Fruit fly (Drosophila melanogaster) whole organism, embryonic: ENCODE data around the gene D12.

Experiments used
- CG11093 ChIP-seq: fragments of 200-800 bp; sonication (Bioruptor generic); IDR thresholded peaks from 3 replicates; pipeline ENCODE4 v1.3.6; 2022; ENCODE audit warnings: missing biosample characterization, missing genetic modification characterization
- CG11504 ChIP-seq: fragments of 200-800 bp; sonication (Bioruptor generic); optimal IDR thresholded peaks from 3 replicates; lab custom pipeline; 2019; ENCODE audit warnings: missing biosample characterization, mild to moderate bottlenecking, missing genetic modification characterization, moderate library complexity
- CG12659 ChIP-seq: fragments of 200-800 bp; sonication (Bioruptor generic); optimal IDR thresholded peaks from 3 replicates; lab custom pipeline; 2017; ENCODE audit warnings: mild to moderate bottlenecking, missing biosample characterization, missing genetic modification reagents, missing genetic modification characterization
- CG13894 ChIP-seq: fragments of 200-800 bp; sonication (Bioruptor generic); optimal IDR thresholded peaks from 3 replicates; lab custom pipeline; 2018; ENCODE audit warnings: missing biosample characterization, mild to moderate bottlenecking, missing genetic modification characterization, moderate library complexity
- CG15479 ChIP-seq: fragments of 200-800 bp; sonication (Bioruptor generic); optimal IDR thresholded peaks from 3 replicates; lab custom pipeline; 2019; ENCODE audit warnings: missing biosample characterization, mild to moderate bottlenecking, missing genetic modification characterization, moderate library complexity
- CG1603 ChIP-seq: fragments of 200-800 bp; sonication (Bioruptor generic); optimal IDR thresholded peaks from 2 replicates; lab custom pipeline; 2019; ENCODE audit warnings: missing biosample characterization, mild to moderate bottlenecking, missing genetic modification characterization, moderate library complexity
- CG1647 ChIP-seq: fragments of 200-800 bp; sonication (Bioruptor generic); optimal IDR thresholded peaks from 3 replicates; lab custom pipeline; 2016; ENCODE audit warnings: missing biosample characterization, missing genetic modification characterization
- CG1792 ChIP-seq: fragments of 200-800 bp; sonication (Bioruptor generic); optimal IDR thresholded peaks from 2 replicates; lab custom pipeline; 2016; ENCODE audit warnings: missing biosample characterization, missing genetic modification characterization
- CG18764 ChIP-seq: fragments of 200-800 bp; sonication (Bioruptor generic); optimal IDR thresholded peaks from 3 replicates; lab custom pipeline; 2016; ENCODE audit warnings: missing biosample characterization, missing genetic modification characterization
- CG32767 ChIP-seq: fragments of 200-800 bp; sonication (Bioruptor generic); IDR thresholded peaks from 2 replicates; pipeline ENCODE4 v1.3.6; 2022; ENCODE audit warnings: missing biosample characterization, missing genetic modification characterization
- CG3281 ChIP-seq: fragments of 200-800 bp; sonication (Bioruptor generic); optimal IDR thresholded peaks from 3 replicates; lab custom pipeline; 2017; ENCODE audit warnings: missing biosample characterization, mild to moderate bottlenecking, missing genetic modification characterization
- CG6689 ChIP-seq: fragments of 200-800 bp; sonication (Bioruptor generic); IDR thresholded peaks from 2 replicates; pipeline ENCODE4 v1.3.6; 2022; ENCODE audit warnings: missing biosample characterization, missing genetic modification characterization
- CG7987 ChIP-seq: fragments of 200-800 bp; sonication (Bioruptor generic); optimal IDR thresholded peaks from 2 replicates; lab custom pipeline; 2018; ENCODE audit warnings: missing biosample characterization, mild to moderate bottlenecking, missing genetic modification characterization, moderate library complexity
- CG8924 ChIP-seq: fragments of 200-800 bp; optimal IDR thresholded peaks from 3 replicates; lab custom pipeline; 2019; ENCODE audit warnings: missing biosample characterization, mild to moderate bottlenecking, missing genetic modification characterization, moderate library complexity
- D ChIP-seq, 2 experiments: fragments of 200-800 bp in 1 of 2; fragments of >200 bp in 1 of 2; sonication (Bioruptor generic) in 1 of 2; optimal IDR thresholded peaks; 2 replicates in 1 of 2; 3 replicates in 1 of 2; lab custom pipeline; 2017; ENCODE audit warnings: mild to moderate bottlenecking in 1 of 2, missing biosample characterization in 1 of 2, missing genetic modification characterization in 1 of 2, missing genetic modification reagents in 1 of 2
- Dref ChIP-seq: fragments of 200-800 bp; sonication (Bioruptor generic); IDR thresholded peaks from 2 replicates; pipeline ENCODE4 v1.3.6; 2022; ENCODE audit warnings: missing biosample characterization, missing genetic modification characterization
- Elba2 ChIP-seq: fragments of 200-800 bp; sonication (Bioruptor generic); optimal IDR thresholded peaks from 3 replicates; lab custom pipeline; 2016; ENCODE audit warnings: missing biosample characterization, missing genetic modification characterization
- Ets65A ChIP-seq: fragments of 200-800 bp; sonication (Bioruptor generic); peaks from one replicate; lab custom pipeline; 2016; ENCODE audit warnings: missing biosample characterization, missing genetic modification characterization
- Ets97D ChIP-seq: fragments of 200-800 bp; sonication (Bioruptor generic); optimal IDR thresholded peaks from 3 replicates; lab custom pipeline; 2016; ENCODE audit warnings: missing biosample characterization, missing genetic modification characterization
- Hr3 ChIP-seq: fragments of 200-800 bp; sonication (Bioruptor generic); optimal IDR thresholded peaks from 3 replicates; lab custom pipeline; 2016; ENCODE audit warnings: missing biosample characterization, missing genetic modification characterization
- Hr78 ChIP-seq, 2 experiments: fragments of 200-800 bp in 1 of 2; fragments of >200 bp in 1 of 2; sonication (Bioruptor generic) in 1 of 2; optimal IDR thresholded peaks; 2 replicates each; lab custom pipeline; 2017 to 2019; ENCODE audit warnings: missing biosample characterization in 2 of 2, missing genetic modification characterization in 2 of 2, mild to moderate bottlenecking in 1 of 2, moderate library complexity in 1 of 2
- Hsf ChIP-seq: fragments of 200-800 bp; sonication (Bioruptor generic); optimal IDR thresholded peaks from 3 replicates; lab custom pipeline; 2016; ENCODE audit warnings: missing biosample characterization, missing genetic modification characterization
- MBD-R2 ChIP-seq: fragments of 200-800 bp; sonication (Bioruptor generic); IDR thresholded peaks from 2 replicates; pipeline ENCODE4 v1.3.6; 2022; ENCODE audit warnings: missing biosample characterization, missing genetic modification characterization
- Myb ChIP-seq: fragments of 200-800 bp; sonication (Bioruptor generic); optimal IDR thresholded peaks from 2 replicates; lab custom pipeline; 2016; ENCODE audit warnings: missing biosample characterization, missing genetic modification characterization
- NC2β ChIP-seq: fragments of 200-800 bp; sonication (Bioruptor generic); optimal IDR thresholded peaks from 2 replicates; lab custom pipeline; 2016; ENCODE audit warnings: missing biosample characterization, missing genetic modification characterization
- Oaz ChIP-seq: fragments of 200-800 bp; sonication (Bioruptor generic); IDR thresholded peaks from 2 replicates; pipeline ENCODE4 v1.3.6; 2022; ENCODE audit warnings: missing biosample characterization, missing genetic modification characterization
- Ravus ChIP-seq: fragments of 200-800 bp; sonication (Bioruptor generic); IDR thresholded peaks from 2 replicates; pipeline ENCODE4 v1.3.6; 2022; ENCODE audit warnings: missing biosample characterization, missing genetic modification characterization
- Rfx ChIP-seq: fragments of 200-800 bp; sonication (Bioruptor generic); IDR thresholded peaks from 2 replicates; pipeline ENCODE4 v1.3.6; 2022; ENCODE audit warnings: missing biosample characterization, missing genetic modification characterization
- abd-A ChIP-seq: fragments of 200-800 bp; sonication (Bioruptor generic); optimal IDR thresholded peaks from 3 replicates; lab custom pipeline; 2019; ENCODE audit warnings: missing biosample characterization, mild to moderate bottlenecking, missing genetic modification characterization, moderate library complexity
- al ChIP-seq: fragments of 200-800 bp; sonication (Bioruptor generic); IDR thresholded peaks from 2 replicates; pipeline ENCODE4 v1.3.6; 2022; ENCODE audit warnings: missing biosample characterization, missing genetic modification characterization
- bab2 ChIP-seq: fragments of 200-800 bp; sonication (Bioruptor generic); optimal IDR thresholded peaks from 2 replicates; lab custom pipeline; 2016; ENCODE audit warnings: missing biosample characterization, missing genetic modification characterization
- bsh ChIP-seq, 2 experiments: fragments of 200-800 bp; sonication (Bioruptor generic); optimal IDR thresholded peaks; 2 replicates each; lab custom pipeline; 2017 to 2018; ENCODE audit warnings: mild to moderate bottlenecking in 2 of 2, missing biosample characterization in 2 of 2, missing genetic modification characterization in 2 of 2, moderate library complexity in 1 of 2
- ci ChIP-seq: fragments of 200-800 bp; sonication (Bioruptor generic); IDR thresholded peaks from 3 replicates; pipeline ENCODE4 v1.3.6; 2022; ENCODE audit warnings: missing biosample characterization, missing genetic modification characterization
- corto ChIP-seq: fragments of 200-800 bp; sonication (Bioruptor generic); optimal IDR thresholded peaks from 2 replicates; lab custom pipeline; 2016; ENCODE audit warnings: missing biosample characterization, mild to moderate bottlenecking, missing genetic modification characterization, moderate library complexity
- croc ChIP-seq: fragments of 200-800 bp; sonication (Bioruptor generic); conservative IDR thresholded peaks from 3 replicates; pipeline ENCODE4 v1.3.6; 2022; ENCODE audit warnings: missing biosample characterization, missing genetic modification characterization
- ems ChIP-seq: fragments of 200-800 bp; sonication (Bioruptor generic); optimal IDR thresholded peaks from 3 replicates; lab custom pipeline; 2016; ENCODE audit warnings: missing biosample characterization, missing genetic modification characterization
- eyg ChIP-seq: fragments of 200-800 bp; sonication (Bioruptor generic); optimal IDR thresholded peaks from 3 replicates; lab custom pipeline; 2016; ENCODE audit warnings: missing biosample characterization, missing genetic modification characterization
- fd64A ChIP-seq: fragments of 200-800 bp; sonication (Bioruptor generic); optimal IDR thresholded peaks from 3 replicates; lab custom pipeline; 2018; ENCODE audit warnings: missing biosample characterization, mild to moderate bottlenecking, missing genetic modification characterization
- h ChIP-seq: fragments of >200 bp; optimal IDR thresholded peaks from 2 replicates; lab custom pipeline; 2017
- hbn ChIP-seq: fragments of 200-800 bp; sonication (Bioruptor generic); IDR thresholded peaks from 2 replicates; pipeline ENCODE4 v1.3.6; 2022; ENCODE audit warnings: missing biosample characterization, missing genetic modification characterization; ENCODE audit not compliant: partially characterized antibody
- inv ChIP-seq: fragments of 200-800 bp; sonication (Bioruptor generic); IDR thresholded peaks from 2 replicates; pipeline ENCODE4 v1.3.6; 2022; ENCODE audit warnings: missing biosample characterization, missing genetic modification characterization; ENCODE audit not compliant: partially characterized antibody
- luna ChIP-seq: fragments of 200-800 bp; sonication (Bioruptor generic); optimal IDR thresholded peaks from 2 replicates; lab custom pipeline; 2016; ENCODE audit warnings: missing biosample characterization, missing genetic modification characterization
- prd ChIP-seq, 3 experiments: fragments of >200 bp in 2 of 3; fragments of 200-800 bp in 1 of 3; sonication (Bioruptor generic) in 1 of 3; optimal IDR thresholded peaks in 2 of 3; IDR thresholded peaks in 1 of 3; 2 replicates in 2 of 3; 3 replicates in 1 of 3; pipeline versions ENCODE4 v1.3.6 to Lab custom; 2017 to 2022; ENCODE audit warnings: missing biosample characterization in 1 of 3, missing genetic modification characterization in 1 of 3
- ro ChIP-seq: fragments of 200-800 bp; sonication (Bioruptor generic); IDR thresholded peaks from 2 replicates; pipeline ENCODE4 v1.3.6; 2022; ENCODE audit warnings: missing biosample characterization, missing genetic modification characterization
- schlank ChIP-seq: fragments of 200-800 bp; sonication (Bioruptor generic); optimal IDR thresholded peaks from 2 replicates; lab custom pipeline; 2018; ENCODE audit warnings: missing biosample characterization, mild to moderate bottlenecking, missing genetic modification characterization
- sd ChIP-seq: fragments of 200-800 bp; sonication (Bioruptor generic); optimal IDR thresholded peaks from 3 replicates; lab custom pipeline; 2018; ENCODE audit warnings: missing biosample characterization, mild to moderate bottlenecking, missing genetic modification characterization, moderate library complexity
- seq ChIP-seq: fragments of 200-800 bp; sonication (Bioruptor generic); IDR thresholded peaks from 2 replicates; pipeline ENCODE4 v1.3.6; 2022; ENCODE audit warnings: missing biosample characterization, missing genetic modification characterization
- sisA ChIP-seq: fragments of 200-800 bp; sonication (Bioruptor generic); IDR thresholded peaks from 2 replicates; pipeline ENCODE4 v1.3.6; 2022; ENCODE audit warnings: missing biosample characterization, missing genetic modification characterization
- tio ChIP-seq: fragments of 200-800 bp; sonication (Bioruptor generic); optimal IDR thresholded peaks from 2 replicates; lab custom pipeline; 2017; ENCODE audit warnings: missing biosample characterization, missing genetic modification characterization, inconsistent platforms
- vvl ChIP-seq: fragments of 200-800 bp; sonication (Bioruptor generic); IDR thresholded peaks from 2 replicates; pipeline ENCODE4 v1.3.6; 2022; ENCODE audit warnings: missing biosample characterization, missing genetic modification characterization

Gene D12

DNA sequence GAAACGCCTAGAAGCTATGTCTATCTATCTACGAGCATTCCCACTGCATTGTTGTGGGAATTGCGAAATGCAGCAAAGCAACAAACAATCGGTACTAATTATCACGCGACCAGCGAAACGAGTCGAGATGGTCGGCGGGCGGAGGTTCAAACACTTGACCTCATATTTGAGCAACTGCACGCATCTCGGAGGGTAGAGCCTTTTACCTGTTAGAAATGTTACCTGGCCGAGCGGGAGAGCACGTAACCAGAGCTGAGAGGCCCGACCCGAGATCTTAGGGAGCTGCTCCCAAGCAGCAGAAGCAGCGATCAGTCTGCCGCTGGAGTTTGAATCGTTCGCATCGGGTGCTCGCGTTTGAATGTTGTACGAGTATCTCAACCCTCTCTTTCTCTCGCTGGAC, 41.2 kb upstream of the D12 start (continued):
- no peak for TF ChIP-seq CG7987
- TF ChIP-seq inv (GFP tag; lab: Robert Waterston, UW) = no peak
- TF ChIP-seq Rfx (GFP tag; lab: Robert Waterston, UW) = peak; percentile 27; the same call in 1 of the 2 replicates
- TF ChIP-seq CG11504 (tag; lab: Kevin White, UChicago) = no peak
- TF ChIP-seq seq (GFP tag; lab: Robert Waterston, UW) = 0 out of 2 replicates have a peak, but pooled peaks have one; percentile 12
- no peak for TF ChIP-seq sd (tag; lab: Kevin White, UChicago)
- no peak for TF ChIP-seq CG11093
- TF ChIP-seq ro (GFP tag; lab: Robert Waterston, UW) = no peak
- no peak for TF ChIP-seq CG1647 (GFP tag; lab: Kevin White, UChicago)
- TF ChIP-seq luna = no peak
- TF ChIP-seq abd-A (tag; lab: Kevin White, UChicago) = no peak
- TF ChIP-seq ci = 0 out of 3 replicates have a peak, but pooled peaks have one; percentile 35
- TF ChIP-seq Ets97D (GFP tag; lab: Kevin White, UChicago) = no peak

DNA sequence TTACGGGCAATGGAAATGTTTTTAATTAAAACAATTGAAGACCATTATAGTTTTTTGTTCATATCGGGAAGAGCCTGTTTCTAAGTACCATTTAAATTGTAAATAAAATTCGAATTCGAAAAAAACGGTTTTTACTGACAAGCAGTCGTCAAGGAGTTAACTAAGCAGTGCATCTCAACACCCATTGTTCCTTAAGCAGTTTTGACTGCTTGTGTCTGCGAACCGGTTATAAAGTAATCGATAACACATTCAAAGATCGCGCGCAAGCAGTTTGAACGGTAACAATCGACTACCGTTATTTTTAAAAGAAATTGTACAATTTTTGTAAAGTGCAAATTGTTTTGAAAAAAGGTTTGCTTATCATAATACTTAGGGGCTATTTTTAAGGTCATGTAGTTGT, 40.8 kb upstream of the D12 start:
- TF ChIP-seq NC2β (GFP tag; lab: Kevin White, UChicago) = no peak
- no peak for TF ChIP-seq prd (optimal IDR thresholded peaks at IDR 0.05; lab: Kevin White, UChicago)
- TF ChIP-seq prd (GFP tag; IDR thresholded peaks at IDR 0.05; lab: Robert Waterston, UW) = no peak
- no peak for TF ChIP-seq Elba2 (GFP tag; lab: Kevin White, UChicago)
- TF ChIP-seq bsh (GFP tag; optimal IDR thresholded peaks at IDR 0.05; lab: Kevin White, UChicago) = no peak
- TF ChIP-seq h (lab: Kevin White, UChicago) = no peak
- TF ChIP-seq tio = no peak
- TF ChIP-seq D (optimal IDR thresholded peaks at IDR 0.05; lab: Kevin White, UChicago) = peak; percentile 75
- peak; percentile 51 for TF ChIP-seq D (GFP tag; optimal IDR thresholded peaks at IDR 0.05; lab: Kevin White, UChicago)
- TF ChIP-seq CG6689 (GFP tag; lab: Robert Waterston, UW) = no peak
- TF ChIP-seq CG15479 (GFP tag; lab: Kevin White, UChicago) = peak; percentile 88
- no peak for TF ChIP-seq corto
- peak; percentile 75 for TF ChIP-seq CG1603 (tag; lab: Kevin White, UChicago)
- TF ChIP-seq CG1647 (GFP tag; lab: Kevin White, UChicago) = no peak
- TF ChIP-seq CG1792 (GFP tag; lab: Kevin White, UChicago) = no peak
- no peak for TF ChIP-seq schlank (tag; lab: Kevin White, UChicago)
- no peak for TF ChIP-seq MBD-R2
- no peak for TF ChIP-seq bab2 (GFP tag; lab: Kevin White, UChicago)
- peak; percentile 72 for TF ChIP-seq Ets65A (GFP tag; lab: Kevin White, UChicago)
- no peak for TF ChIP-seq CG3281
- no peak for TF ChIP-seq eyg (GFP tag; lab: Kevin White, UChicago)
- peak in 1 of 2 experiments; percentile 49 for TF ChIP-seq Hr78 (GFP tag; optimal IDR thresholded peaks at IDR 0.05; lab: Kevin White, UChicago)
- no peak for TF ChIP-seq croc (GFP tag; lab: Robert Waterston, UW)
- TF ChIP-seq CG18764 (GFP tag; lab: Kevin White, UChicago) = no peak
- no peak for TF ChIP-seq vvl (GFP tag; lab: Robert Waterston, UW)
- TF ChIP-seq fd64A (GFP tag; lab: Kevin White, UChicago) = no peak
- no peak for TF ChIP-seq CG8924 (tag; lab: Kevin White, UChicago)
- no peak for TF ChIP-seq Oaz (GFP tag; lab: Robert Waterston, UW)
- TF ChIP-seq CG13894 = no peak
- no peak for TF ChIP-seq Hsf (GFP tag; lab: Kevin White, UChicago)
- no peak for TF ChIP-seq ems
- no peak for TF ChIP-seq CG12659 (GFP tag; lab: Kevin White, UChicago)
- no peak for TF ChIP-seq Hr3 (GFP tag; lab: Kevin White, UChicago)
- TF ChIP-seq CG32767 (GFP tag; lab: Robert Waterston, UW) = no peak
- no peak for TF ChIP-seq sisA (GFP tag; lab: Robert Waterston, UW)
- TF ChIP-seq inv (GFP tag; lab: Robert Waterston, UW) = peak; percentile 29; the same call in 1 of the 2 replicates
- TF ChIP-seq Myb (GFP tag; lab: Kevin White, UChicago) = peak; percentile 100
- TF ChIP-seq al (GFP tag; lab: Robert Waterston, UW) = no peak
- no peak for TF ChIP-seq hbn
- TF ChIP-seq Dref (GFP tag; lab: Robert Waterston, UW) = peak; percentile 89
- TF ChIP-seq Ravus (GFP tag; lab: Robert Waterston, UW) = no peak
